Worm (Caenorhabditis elegans) whole organism, L2 larva: ENCODE results near the gene ins-8.

Source experiments
- C34F6.9 ChIP-seq: fragments of 150-350 bp; optimal IDR thresholded peaks from 2 replicates; lab custom pipeline; 2014; ENCODE audit warnings: missing biosample characterization, missing genetic modification characterization
- F13H6.1 ChIP-seq: sonication (generic microtip); optimal IDR thresholded peaks from 2 replicates; lab custom pipeline; 2016; ENCODE audit warnings: missing genetic modification characterization, missing compliant biosample characterization
- R02D3.7 ChIP-seq: fragments of 150-350 bp; optimal IDR thresholded peaks from 2 replicates; lab custom pipeline; 2014; ENCODE audit warnings: missing biosample characterization, missing genetic modification characterization
- Y55F3AM.14 ChIP-seq: fragments of 200-800 bp; sonication (Bioruptor generic); optimal IDR thresholded peaks from 2 replicates; lab custom pipeline; 2018; ENCODE audit warnings: mild to moderate bottlenecking, missing genetic modification characterization, missing compliant biosample characterization
- alr-1 ChIP-seq: fragments of 150-350 bp; optimal IDR thresholded peaks from 2 replicates; lab custom pipeline; 2014; ENCODE audit warnings: missing biosample characterization, missing genetic modification characterization
- aly-2 ChIP-seq: fragments of 150-350 bp; optimal IDR thresholded peaks from 2 replicates; lab custom pipeline; 2014; ENCODE audit warnings: missing biosample characterization, missing genetic modification characterization
- blmp-1 ChIP-seq: sonication (generic microtip); optimal IDR thresholded peaks from 2 replicates; lab custom pipeline; 2017; ENCODE audit warnings: missing genetic modification characterization, mild to moderate bottlenecking, missing compliant biosample characterization, antibody characterized with exemption, moderate library complexity; ENCODE audit not compliant: insufficient read depth
- ceh-16 ChIP-seq: fragments of 150-350 bp; optimal IDR thresholded peaks from 2 replicates; lab custom pipeline; 2014; ENCODE audit warnings: missing biosample characterization, missing genetic modification characterization
- ceh-82 ChIP-seq: fragments of 150-350 bp; optimal IDR thresholded peaks from 2 replicates; lab custom pipeline; 2014; ENCODE audit warnings: missing biosample characterization, missing genetic modification characterization
- crh-2 ChIP-seq: sonication (generic microtip); optimal IDR thresholded peaks from 2 replicates; lab custom pipeline; 2017; ENCODE audit warnings: missing biosample characterization, missing genetic modification characterization
- dmd-4 ChIP-seq: sonication (generic microtip); optimal IDR thresholded peaks from 2 replicates; lab custom pipeline; 2017; ENCODE audit warnings: missing biosample characterization, missing genetic modification characterization
- egl-27 ChIP-seq: sonication (generic microtip); optimal IDR thresholded peaks from 3 replicates; lab custom pipeline; 2017; ENCODE audit warnings: missing biosample characterization, missing genetic modification reagents, missing genetic modification characterization
- elt-1 ChIP-seq: fragments of 150-350 bp; optimal IDR thresholded peaks from 2 replicates; lab custom pipeline; 2014; ENCODE audit warnings: missing biosample characterization, missing genetic modification characterization
- elt-3 ChIP-seq: sonication (generic microtip); optimal IDR thresholded peaks from 2 replicates; lab custom pipeline; 2017; ENCODE audit warnings: missing biosample characterization, missing genetic modification characterization
- fos-1 ChIP-seq: fragments of 150-350 bp; optimal IDR thresholded peaks from 2 replicates; lab custom pipeline; 2014; ENCODE audit warnings: missing biosample characterization, missing genetic modification characterization
- gmeb-1 ChIP-seq: fragments of 150-350 bp; optimal IDR thresholded peaks from 2 replicates; lab custom pipeline; 2014; ENCODE audit warnings: missing biosample characterization, missing genetic modification characterization
- lin-39 ChIP-seq: fragments of 150-350 bp; optimal IDR thresholded peaks from 2 replicates; lab custom pipeline; 2014; ENCODE audit warnings: missing biosample characterization, missing genetic modification reagents, missing genetic modification characterization
- lsy-2 ChIP-seq, 2 experiments: fragments of 150-350 bp in 1 of 2; sonication (generic microtip) in 1 of 2; optimal IDR thresholded peaks; 2 replicates each; lab custom pipeline; 2014 to 2017; ENCODE audit warnings: missing biosample characterization in 2 of 2, missing genetic modification characterization in 2 of 2
- mbf-1 ChIP-seq: sonication (generic microtip); optimal IDR thresholded peaks from 2 replicates; lab custom pipeline; 2017; ENCODE audit warnings: missing biosample characterization, missing genetic modification characterization
- mdl-1 ChIP-seq, 2 experiments: fragments of 150-350 bp in 1 of 2; sonication (generic microtip) in 1 of 2; optimal IDR thresholded peaks; 2 replicates each; lab custom pipeline; 2017; ENCODE audit warnings: missing biosample characterization in 2 of 2, missing genetic modification characterization in 2 of 2
- nhr-10 ChIP-seq: sonication (generic microtip); optimal IDR thresholded peaks from 2 replicates; lab custom pipeline; 2017; ENCODE audit warnings: missing biosample characterization, missing genetic modification characterization
- nhr-11 ChIP-seq: fragments of 150-350 bp; optimal IDR thresholded peaks from 2 replicates; lab custom pipeline; 2014; ENCODE audit warnings: missing biosample characterization, missing genetic modification characterization
- nhr-12 ChIP-seq: fragments of 150-350 bp; optimal IDR thresholded peaks from 2 replicates; lab custom pipeline; 2014; ENCODE audit warnings: missing biosample characterization, missing genetic modification characterization
- nhr-129 ChIP-seq: fragments of 150-350 bp; optimal IDR thresholded peaks from 2 replicates; lab custom pipeline; 2014; ENCODE audit warnings: missing biosample characterization, missing genetic modification characterization
- nhr-21 ChIP-seq: fragments of 150-350 bp; optimal IDR thresholded peaks from 2 replicates; lab custom pipeline; 2014; ENCODE audit warnings: missing biosample characterization, missing genetic modification characterization
- nhr-23 ChIP-seq: fragments of 150-350 bp; optimal IDR thresholded peaks from 2 replicates; lab custom pipeline; 2014; ENCODE audit warnings: missing biosample characterization, missing genetic modification reagents, missing genetic modification characterization
- nhr-6 ChIP-seq: fragments of 150-350 bp; optimal IDR thresholded peaks from 2 replicates; lab custom pipeline; 2014; ENCODE audit warnings: missing biosample characterization, missing genetic modification characterization
- nhr-77 ChIP-seq: fragments of 150-350 bp; optimal IDR thresholded peaks from 2 replicates; lab custom pipeline; 2014; ENCODE audit warnings: missing biosample characterization, missing genetic modification characterization
- peb-1 ChIP-seq: fragments of 150-350 bp; optimal IDR thresholded peaks from 2 replicates; lab custom pipeline; 2014; ENCODE audit warnings: missing biosample characterization, missing genetic modification characterization
- skn-1 ChIP-seq: sonication (generic microtip); optimal IDR thresholded peaks from 2 replicates; lab custom pipeline; 2017; ENCODE audit warnings: missing biosample characterization, missing genetic modification characterization
- sma-3 ChIP-seq: sonication (generic microtip); optimal IDR thresholded peaks from 2 replicates; lab custom pipeline; 2016; ENCODE audit warnings: missing genetic modification reagents, missing genetic modification characterization, missing compliant biosample characterization
- sma-9 ChIP-seq, 2 experiments: fragments of 150-350 bp in 1 of 2; sonication (generic microtip) in 1 of 2; optimal IDR thresholded peaks; 2 replicates each; lab custom pipeline; 2014 to 2016; ENCODE audit warnings: missing genetic modification characterization in 2 of 2, mild to moderate bottlenecking in 1 of 2, missing biosample characterization in 1 of 2, missing compliant biosample characterization in 1 of 2, missing genetic modification reagents in 1 of 2, moderate library complexity in 1 of 2
- snpc-4 ChIP-seq: fragments of 150-350 bp; optimal IDR thresholded peaks from 2 replicates; lab custom pipeline; 2014; ENCODE audit warnings: missing biosample characterization, missing genetic modification characterization
- unc-39 ChIP-seq: fragments of 150-350 bp; optimal IDR thresholded peaks from 2 replicates; lab custom pipeline; 2014; ENCODE audit warnings: missing biosample characterization, missing genetic modification characterization
- unc-55 ChIP-seq: fragments of 150-350 bp; sonication (generic microtip); optimal IDR thresholded peaks from 3 replicates; lab custom pipeline; 2014; ENCODE audit warnings: missing biosample characterization, missing genetic modification reagents, missing genetic modification characterization
- ztf-11 ChIP-seq: sonication (generic microtip); optimal IDR thresholded peaks from 2 replicates; lab custom pipeline; 2017; ENCODE audit warnings: missing biosample characterization, missing genetic modification characterization
- ztf-4 ChIP-seq: fragments of 150-350 bp; optimal IDR thresholded peaks from 2 replicates; lab custom pipeline; 2014; ENCODE audit warnings: missing biosample characterization, missing genetic modification characterization

ins-8 gene

DNA sequence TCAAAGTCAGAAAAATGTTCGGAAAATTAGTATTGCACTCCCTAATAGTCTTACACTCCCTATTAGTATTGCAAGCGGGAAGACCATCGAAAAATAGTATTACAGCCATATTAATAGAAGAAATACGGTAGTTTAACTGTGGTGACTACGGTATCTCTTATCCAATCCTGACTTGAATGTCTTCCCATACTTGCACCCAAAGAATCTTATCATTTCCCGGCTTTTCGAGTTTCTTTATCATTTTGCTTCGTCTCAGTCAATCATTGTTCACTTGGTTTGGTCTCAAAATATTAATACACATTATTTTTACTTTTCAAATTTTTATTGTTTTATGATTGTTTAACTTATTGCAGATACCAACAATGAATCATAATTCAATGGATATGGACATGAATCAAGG, 27.6 kb downstream of the ins-8 start, which contains the start of gene F58G6.3:
Gene F58G6.3, plus strand, starts transcription at position 352 of the 400 bp plus-strand sequence.
- TF ChIP-seq lsy-2 (tag; optimal IDR thresholded peaks at IDR 0.05; lab: Kevin White, UChicago) (peak in 1 of 2 experiments; percentile 5), ztf-4 (no peak), F13H6.1 (tag; lab: Kevin White, UChicago) (no peak)
- TF ChIP-seq, all 48 proteins: peak for 1

DNA sequence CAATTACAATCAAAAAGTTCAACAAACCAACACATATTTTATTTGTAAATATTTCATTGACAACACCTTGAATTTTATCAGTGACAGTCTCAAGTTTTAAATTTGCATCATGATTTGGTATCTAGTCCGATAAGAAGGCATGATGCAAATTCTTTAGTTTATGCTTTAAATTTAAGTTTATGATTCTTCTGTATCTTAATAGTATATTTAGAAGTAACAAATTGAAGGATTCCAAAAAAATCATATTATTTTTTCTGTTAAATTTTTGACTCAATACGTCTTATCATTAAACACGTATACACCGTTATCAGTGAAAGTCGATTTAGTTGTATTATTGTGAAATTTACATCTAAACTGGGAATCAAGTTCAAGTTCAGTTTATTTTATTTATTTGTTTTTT, 29.5 kb downstream of the ins-8 start, which contains the start of gene chca-1:
Gene chca-1, plus strand, starts transcription at position 161 of the 400 bp plus-strand sequence.
- TF ChIP-seq mbf-1 = no peak
- TF ChIP-seq sma-9 (GFP tag; optimal IDR thresholded peaks at IDR 0.05; lab: Kevin White, UChicago) = peak; percentile 34
- no peak for TF ChIP-seq sma-9 (tag; optimal IDR thresholded peaks at IDR 0.05; lab: Kevin White, UChicago)
- no peak for TF ChIP-seq C34F6.9
- peak in 1 of 2 experiments; percentile 53 for TF ChIP-seq lsy-2 (tag; optimal IDR thresholded peaks at IDR 0.05; lab: Kevin White, UChicago)
- no peak for TF ChIP-seq ceh-16 (tag; lab: Kevin White, UChicago)
- peak; percentile 93 for TF ChIP-seq fos-1 (tag; lab: Kevin White, UChicago)
- peak; percentile 75 for TF ChIP-seq nhr-129 (tag; lab: Kevin White, UChicago)
- TF ChIP-seq crh-2 (tag; lab: Kevin White, UChicago) = peak; percentile 79
- no peak for TF ChIP-seq dmd-4 (tag; lab: Kevin White, UChicago)
- no peak for TF ChIP-seq peb-1

DNA sequence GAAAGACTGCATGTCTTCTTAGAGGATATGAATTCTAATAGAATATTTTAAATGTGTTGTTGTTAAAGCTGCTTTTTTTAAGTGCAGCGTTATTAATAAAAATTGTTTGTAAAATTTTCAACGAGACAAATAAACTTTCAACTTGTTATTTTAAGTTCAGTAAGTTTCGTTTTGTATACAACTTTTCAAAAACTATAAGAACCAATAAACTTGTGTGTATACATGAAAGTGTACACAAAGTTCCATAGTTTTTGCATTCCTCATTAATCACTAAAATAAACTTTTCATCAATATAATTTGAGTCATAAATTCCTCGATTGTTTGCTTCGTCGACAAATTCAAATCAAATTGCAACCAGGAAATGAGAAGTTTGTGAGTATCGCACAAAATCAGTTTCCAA, 32.1 kb downstream of the ins-8 start, which contains the start of gene srm-3:
Gene srm-3, plus strand, starts transcription at position 301 of the 400 bp plus-strand sequence.
- TF ChIP-seq gmeb-1 (tag; lab: Kevin White, UChicago) = no peak
- TF ChIP-seq aly-2 (tag; lab: Kevin White, UChicago) = no peak
- no peak for TF ChIP-seq ceh-16 (tag; lab: Kevin White, UChicago)
- TF ChIP-seq F13H6.1 (tag; lab: Kevin White, UChicago) = no peak
- no peak for TF ChIP-seq elt-3 (tag; lab: Kevin White, UChicago)
- no peak for TF ChIP-seq nhr-129 (tag; lab: Kevin White, UChicago)
- no peak for TF ChIP-seq sma-3 (GFP tag; lab: Kevin White, UChicago)
- no peak for TF ChIP-seq lsy-2 (tag; optimal IDR thresholded peaks at IDR 0.05; lab: Kevin White, UChicago)
- TF ChIP-seq nhr-77 (tag; lab: Kevin White, UChicago) = no peak
- TF ChIP-seq dmd-4 (tag; lab: Kevin White, UChicago) = no peak

DNA sequence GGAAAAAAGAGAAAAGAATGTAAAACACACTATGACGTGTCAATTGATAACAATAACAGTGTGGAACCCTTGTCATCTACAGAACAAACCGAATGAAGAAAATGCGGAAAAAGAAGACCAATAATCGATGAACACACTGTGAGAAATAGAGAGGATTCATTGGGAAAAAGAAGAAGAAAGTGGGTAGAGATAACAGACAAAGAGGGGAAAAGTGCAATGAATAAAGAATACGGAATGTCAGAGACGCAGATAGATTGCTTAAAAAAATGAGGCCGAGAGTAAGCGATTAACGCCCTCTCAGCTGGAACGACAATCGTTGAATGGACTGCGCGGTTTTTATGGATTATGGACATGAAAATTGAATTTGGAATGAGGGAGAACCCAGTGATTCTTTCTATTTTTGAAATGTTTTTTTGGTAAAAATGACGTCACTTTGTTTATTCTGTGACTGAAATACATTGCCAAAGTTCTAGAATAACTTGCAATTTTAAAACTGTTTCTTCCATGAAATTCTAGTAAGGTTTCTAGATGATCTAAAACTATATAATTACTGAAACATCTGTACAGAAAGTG, 32.9 kb downstream of the ins-8 start, which contains the start of gene amph-1:
Gene amph-1, minus strand, starts transcription at position 85 of the 573 bp plus-strand sequence.
- TF ChIP-seq skn-1 (tag; lab: Kevin White, UChicago) (no peak), egl-27 (tag; lab: Kevin White, UChicago) (no peak), snpc-4 (tag; lab: Kevin White, UChicago) (no peak), nhr-129 (tag; lab: Kevin White, UChicago) (peak; percentile 31), ztf-4 (no peak), sma-3 (GFP tag; lab: Kevin White, UChicago) (peak; percentile 1), alr-1 (tag; lab: Kevin White, UChicago) (no peak), blmp-1 (peak; percentile 50), Y55F3AM.14 (GFP tag; lab: Kevin White, UChicago) (no peak), elt-1 (tag; lab: Kevin White, UChicago) (no peak), nhr-23 (tag; lab: Kevin White, UChicago) (no peak), nhr-11 (no peak), lsy-2 (tag; optimal IDR thresholded peaks at IDR 0.05; lab: Kevin White, UChicago) (peak in 1 of 2 experiments; percentile 41), mdl-1 (tag; optimal IDR thresholded peaks at IDR 0.05; lab: Kevin White, UChicago) (no peak), R02D3.7 (no peak), dmd-4 (tag; lab: Kevin White, UChicago) (no peak), C34F6.9 (peak; percentile 81), lin-39 (tag; lab: Kevin White, UChicago) (no peak), nhr-10 (tag; lab: Kevin White, UChicago) (no peak), aly-2 (tag; lab: Kevin White, UChicago) (no peak), peb-1 (no peak), ztf-11 (tag; lab: Kevin White, UChicago) (no peak), nhr-12 (tag; lab: Kevin White, UChicago) (no peak), unc-39 (no peak), F13H6.1 (tag; lab: Kevin White, UChicago) (peak; percentile 42), nhr-6 (tag; lab: Kevin White, UChicago) (no peak), sma-9 (GFP tag; optimal IDR thresholded peaks at IDR 0.05; lab: Kevin White, UChicago) (peak; percentile 51), sma-9 (tag; optimal IDR thresholded peaks at IDR 0.05; lab: Kevin White, UChicago) (no peak), crh-2 (tag; lab: Kevin White, UChicago) (peak; percentile 78), ceh-82 (tag; lab: Kevin White, UChicago) (no peak), nhr-21 (tag; lab: Kevin White, UChicago) (peak; percentile 2), unc-55 (peak; percentile 48), fos-1 (tag; lab: Kevin White, UChicago) (peak; percentile 54)
